Worm (Caenorhabditis elegans) whole organism, young adult: ENCODE results near the gene vha-12.

Experiments
- B0336.3 ChIP-seq: fragments of 200-800 bp; sonication (Bioruptor generic); IDR thresholded peaks from 2 replicates; pipeline ENCODE4 v1.3.6; 2022; ENCODE audit warnings: missing genetic modification characterization, missing compliant biosample characterization
- C06A6.2 ChIP-seq: fragments of 200-800 bp; sonication (Bioruptor generic); conservative IDR thresholded peaks from 2 replicates; pipeline ENCODE4 v1.3.6; 2022; ENCODE audit warnings: missing genetic modification characterization, missing compliant biosample characterization
- F23B12.7 ChIP-seq: sonication (generic microtip); optimal IDR thresholded peaks from 2 replicates; lab custom pipeline; 2017; ENCODE audit warnings: missing genetic modification characterization, mild to moderate bottlenecking, missing compliant biosample characterization, antibody characterized with exemption, moderate library complexity; ENCODE audit not compliant: insufficient read depth
- F39B2.1 ChIP-seq: fragments of 200-800 bp; sonication (Bioruptor generic); IDR thresholded peaks from 2 replicates; pipeline ENCODE4 v1.3.6; 2022; ENCODE audit warnings: missing genetic modification reagents, missing genetic modification characterization, missing compliant biosample characterization
- F52B5.7 ChIP-seq: sonication (generic microtip); optimal IDR thresholded peaks from 2 replicates; lab custom pipeline; 2016; ENCODE audit warnings: mild to moderate bottlenecking, missing genetic modification characterization, missing compliant biosample characterization
- Y53G8AR.9 ChIP-seq: fragments of 200-800 bp; sonication (Bioruptor generic); conservative IDR thresholded peaks from 2 replicates; pipeline ENCODE4 v1.3.6; 2022; ENCODE audit warnings: missing genetic modification reagents, missing genetic modification characterization, missing compliant biosample characterization
- Y67H2A.10 ChIP-seq: fragments of 200-800 bp; sonication (Bioruptor generic); conservative IDR thresholded peaks from 2 replicates; pipeline ENCODE4 v1.3.6; 2022; ENCODE audit warnings: missing genetic modification reagents, missing genetic modification characterization, missing compliant biosample characterization
- ZK185.1 ChIP-seq: sonication (generic microtip); optimal IDR thresholded peaks from 2 replicates; lab custom pipeline; 2016; ENCODE audit warnings: mild to moderate bottlenecking, missing genetic modification characterization, missing compliant biosample characterization; ENCODE audit not compliant: poor library complexity, severe bottlenecking
- ama-1 ChIP-seq, 3 experiments: fragments of 150-350 bp in 1 of 3; sonication (generic microtip) in 2 of 3; optimal IDR thresholded peaks; 2 replicates each; lab custom pipeline; 2014 to 2018; ENCODE audit warnings: missing biosample characterization in 2 of 3, missing genetic modification characterization in 2 of 3, missing genetic modification reagents in 2 of 3
- aptf-2 ChIP-seq: fragments of 200-800 bp; sonication (Bioruptor generic); conservative IDR thresholded peaks from 2 replicates; pipeline ENCODE4 v1.3.6; 2022; ENCODE audit warnings: missing genetic modification reagents, missing genetic modification characterization, missing compliant biosample characterization
- atf-7 ChIP-seq: sonication (generic microtip); optimal IDR thresholded peaks from 2 replicates; lab custom pipeline; 2017; ENCODE audit warnings: mild to moderate bottlenecking, missing genetic modification characterization, missing compliant biosample characterization
- athp-1 ChIP-seq: sonication (generic microtip); optimal IDR thresholded peaks from 2 replicates; lab custom pipeline; 2017; ENCODE audit warnings: mild to moderate bottlenecking, missing genetic modification characterization, missing compliant biosample characterization
- attf-5 ChIP-seq: fragments of 200-800 bp; sonication (Bioruptor generic); optimal IDR thresholded peaks from 2 replicates; lab custom pipeline; 2018; ENCODE audit warnings: mild to moderate bottlenecking, missing genetic modification characterization, missing compliant biosample characterization
- attf-6 ChIP-seq: fragments of 200-800 bp; sonication (Bioruptor generic); IDR thresholded peaks from 2 replicates; pipeline ENCODE4 v1.3.6; 2022; ENCODE audit warnings: missing genetic modification reagents, missing genetic modification characterization, missing compliant biosample characterization
- cebp-1 ChIP-seq, 2 experiments: fragments of 200-800 bp in 1 of 2; sonication (Bioruptor generic) in 1 of 2; sonication (generic microtip) in 1 of 2; IDR thresholded peaks in 1 of 2; optimal IDR thresholded peaks in 1 of 2; 2 replicates each; pipeline versions ENCODE4 v1.3.6 to Lab custom; 2017 to 2022; ENCODE audit warnings: missing compliant biosample characterization in 2 of 2, missing genetic modification characterization in 2 of 2, mild to moderate bottlenecking in 1 of 2, missing genetic modification reagents in 1 of 2, moderate library complexity in 1 of 2
- ceh-100 ChIP-seq: fragments of 200-800 bp; sonication (Bioruptor generic); IDR thresholded peaks from 2 replicates; pipeline ENCODE4 v1.3.6; 2022; ENCODE audit warnings: missing genetic modification reagents, missing genetic modification characterization, missing compliant biosample characterization
- ceh-27 ChIP-seq: fragments of 200-800 bp; sonication (Bioruptor generic); optimal IDR thresholded peaks from 2 replicates; lab custom pipeline; 2018; ENCODE audit warnings: mild to moderate bottlenecking, missing genetic modification characterization, moderate library complexity, missing compliant biosample characterization
- ceh-79 ChIP-seq: sonication (generic microtip); optimal IDR thresholded peaks from 2 replicates; lab custom pipeline; 2017; ENCODE audit warnings: mild to moderate bottlenecking, missing genetic modification characterization, missing compliant biosample characterization
- chd-7 ChIP-seq: sonication (generic microtip); optimal IDR thresholded peaks from 2 replicates; lab custom pipeline; 2016; ENCODE audit warnings: mild to moderate bottlenecking, missing genetic modification characterization, moderate library complexity, missing compliant biosample characterization
- dox-1 ChIP-seq: fragments of 200-800 bp; sonication (Bioruptor generic); IDR thresholded peaks from 2 replicates; pipeline ENCODE4 v1.3.6; 2022; ENCODE audit warnings: missing genetic modification reagents, missing genetic modification characterization, missing compliant biosample characterization
- dpff-1 ChIP-seq: sonication (generic microtip); optimal IDR thresholded peaks from 2 replicates; lab custom pipeline; 2017; ENCODE audit warnings: mild to moderate bottlenecking, missing genetic modification characterization, missing compliant biosample characterization
- gei-17 ChIP-seq: fragments of 200-800 bp; sonication (Bioruptor generic); optimal IDR thresholded peaks from 2 replicates; lab custom pipeline; 2018; ENCODE audit warnings: mild to moderate bottlenecking, missing genetic modification characterization, missing compliant biosample characterization
- hmg-1.2 ChIP-seq: fragments of 200-800 bp; sonication (Bioruptor generic); IDR thresholded peaks from 2 replicates; pipeline ENCODE4 v1.3.6; 2022; ENCODE audit warnings: missing genetic modification reagents, missing genetic modification characterization, missing compliant biosample characterization
- let-526 ChIP-seq: fragments of 200-800 bp; sonication (Bioruptor generic); IDR thresholded peaks from 2 replicates; pipeline ENCODE4 v1.3.6; 2022; ENCODE audit warnings: missing genetic modification reagents, missing genetic modification characterization, missing compliant biosample characterization
- lin-35 ChIP-seq, 3 experiments: fragments of 150-350 bp in 2 of 3; sonication (generic microtip) in 1 of 3; optimal IDR thresholded peaks; 2 replicates each; lab custom pipeline; 2014 to 2018; ENCODE audit warnings: missing biosample characterization in 3 of 3, missing genetic modification characterization in 3 of 3, missing genetic modification reagents in 3 of 3
- lin-40 ChIP-seq: sonication (generic microtip); optimal IDR thresholded peaks from 2 replicates; lab custom pipeline; 2016; ENCODE audit warnings: missing genetic modification characterization, mild to moderate bottlenecking, missing compliant biosample characterization, missing genotype, missing genetic modification reagents
- lin-54 ChIP-seq: fragments of 200-800 bp; sonication (Bioruptor generic); optimal IDR thresholded peaks from 2 replicates; lab custom pipeline; 2018; ENCODE audit warnings: mild to moderate bottlenecking, missing genetic modification characterization, missing compliant biosample characterization
- lsy-27 ChIP-seq: sonication (generic microtip); optimal IDR thresholded peaks from 2 replicates; lab custom pipeline; 2017; ENCODE audit warnings: missing genetic modification characterization, mild to moderate bottlenecking, missing compliant biosample characterization, antibody characterized with exemption, missing genotype, borderline replicate concordance; ENCODE audit not compliant: insufficient read depth
- madf-3 ChIP-seq: fragments of 200-800 bp; sonication (Bioruptor generic); IDR thresholded peaks from 2 replicates; pipeline ENCODE4 v1.3.6; 2022; ENCODE audit warnings: missing genetic modification reagents, missing genetic modification characterization, missing compliant biosample characterization
- madf-6 ChIP-seq: fragments of 200-800 bp; sonication (Bioruptor generic); IDR thresholded peaks from 2 replicates; pipeline ENCODE4 v1.3.6; 2022; ENCODE audit warnings: missing genetic modification reagents, missing genetic modification characterization, missing compliant biosample characterization
- mxl-1 ChIP-seq: sonication (generic microtip); optimal IDR thresholded peaks from 2 replicates; lab custom pipeline; 2016; ENCODE audit warnings: missing genetic modification characterization, missing compliant biosample characterization
- nfya-2 ChIP-seq: fragments of 200-800 bp; sonication (Bioruptor generic); IDR thresholded peaks from 2 replicates; pipeline ENCODE4 v1.3.6; 2022; ENCODE audit warnings: missing genetic modification reagents, missing genetic modification characterization, missing compliant biosample characterization
- nhr-80 ChIP-seq: sonication (generic microtip); optimal IDR thresholded peaks from 2 replicates; lab custom pipeline; 2016; ENCODE audit warnings: missing genetic modification characterization, missing compliant biosample characterization
- rpc-1 ChIP-seq, 2 experiments: fragments of 150-350 bp in 1 of 2; sonication (generic microtip) in 1 of 2; optimal IDR thresholded peaks; 2 replicates each; lab custom pipeline; 2014 to 2018; ENCODE audit warnings: missing biosample characterization in 1 of 2, missing genetic modification characterization in 1 of 2, missing genetic modification reagents in 1 of 2, missing genotype in 1 of 2
- snpc-4 ChIP-seq, 5 experiments: fragments of 150-350 bp in 1 of 5; sonication (generic microtip) in 4 of 5; optimal IDR thresholded peaks; 2 replicates each; lab custom pipeline; 2014 to 2018; ENCODE audit warnings: missing genetic modification characterization in 5 of 5, missing biosample characterization in 3 of 5, antibody characterized with exemption in 2 of 5, mild to moderate bottlenecking in 2 of 5, missing compliant biosample characterization in 2 of 5, missing genotype in 2 of 5, moderate library complexity in 2 of 5, missing genetic modification reagents in 1 of 5
- tbp1 ChIP-seq: fragments of 200-800 bp; sonication (Bioruptor generic); optimal IDR thresholded peaks from 2 replicates; lab custom pipeline; 2018; ENCODE audit warnings: mild to moderate bottlenecking, missing genetic modification characterization, missing compliant biosample characterization
- unc-130 ChIP-seq: sonication (generic microtip); optimal IDR thresholded peaks from 2 replicates; lab custom pipeline; 2016; ENCODE audit warnings: missing genetic modification reagents, missing genetic modification characterization, missing compliant biosample characterization
- unc-62 ChIP-seq: fragments of 150-350 bp; optimal IDR thresholded peaks from 2 replicates; lab custom pipeline; 2014; ENCODE audit warnings: missing biosample characterization, missing genetic modification reagents, missing genetic modification characterization
- zim-3 ChIP-seq: sonication (generic microtip); optimal IDR thresholded peaks from 2 replicates; lab custom pipeline; 2017; ENCODE audit warnings: mild to moderate bottlenecking, missing genetic modification characterization, moderate library complexity, missing compliant biosample characterization
- ztf-25 ChIP-seq: fragments of 200-800 bp; sonication (Bioruptor generic); IDR thresholded peaks from 2 replicates; pipeline ENCODE4 v1.3.6; 2022; ENCODE audit warnings: missing genetic modification reagents, missing genetic modification characterization, missing compliant biosample characterization

Gene vha-12

ce11 chrX:4146798-4147543, 43.9 kb upstream of the vha-12 start:
- no peak for TF ChIP-seq dox-1 (GFP tag; lab: Robert Waterston, UW)
- TF ChIP-seq rpc-1 (optimal IDR thresholded peaks at IDR 0.05; lab: Kevin White, UChicago) = no peak
- no peak for TF ChIP-seq rpc-1 (tag; optimal IDR thresholded peaks at IDR 0.05; lab: Kevin White, UChicago)
- TF ChIP-seq nfya-2 (GFP tag; lab: Robert Waterston, UW) = no peak
- TF ChIP-seq tbp1 = no peak
- no peak for TF ChIP-seq F23B12.7 (tag; lab: Kevin White, UChicago)
- peak; percentile 7; the same call in 1 of the 2 replicates for TF ChIP-seq Y53G8AR.9 (GFP tag; lab: Robert Waterston, UW)
- no peak for TF ChIP-seq aptf-2 (GFP tag; lab: Robert Waterston, UW)
- TF ChIP-seq hmg-1.2 (GFP tag; lab: Robert Waterston, UW) = no peak
- no peak for TF ChIP-seq gei-17 (GFP tag; lab: Kevin White, UChicago)
- no peak for TF ChIP-seq ZK185.1
- no peak for TF ChIP-seq Y67H2A.10 (GFP tag; lab: Robert Waterston, UW)
- no peak for TF ChIP-seq unc-62 (GFP tag; lab: Kevin White, UChicago)
- no peak for TF ChIP-seq mxl-1 (tag; lab: Kevin White, UChicago)
- no peak for TF ChIP-seq madf-3
- no peak for TF ChIP-seq attf-6 (GFP tag; lab: Robert Waterston, UW)
- TF ChIP-seq B0336.3 (GFP tag; lab: Robert Waterston, UW) = peak; percentile 4; the same call in 1 of the 2 replicates
- peak; percentile 12; the same call in 1 of the 2 replicates for TF ChIP-seq ceh-100 (GFP tag; lab: Robert Waterston, UW)
- TF ChIP-seq lin-54 (GFP tag; lab: Kevin White, UChicago) = no peak
- TF ChIP-seq cebp-1 (GFP tag; IDR thresholded peaks at IDR 0.05; lab: Robert Waterston, UW) = no peak
- TF ChIP-seq cebp-1 (tag; optimal IDR thresholded peaks at IDR 0.05; lab: Kevin White, UChicago) = no peak
- peak; percentile 71 for TF ChIP-seq ama-1 (optimal IDR thresholded peaks at IDR 0.05; lab: Kevin White, UChicago)
- peak in 1 of 2 experiments; percentile 36 for TF ChIP-seq ama-1 (GFP tag; optimal IDR thresholded peaks at IDR 0.05; lab: Kevin White, UChicago)
- no peak for TF ChIP-seq unc-130 (GFP tag; lab: Kevin White, UChicago)
- TF ChIP-seq C06A6.2 (GFP tag; lab: Robert Waterston, UW) = no peak
- TF ChIP-seq lin-35 (GFP tag; optimal IDR thresholded peaks at IDR 0.05; lab: Kevin White, UChicago) = peak in 1 of 3 experiments; percentile 8
- TF ChIP-seq, all 124 proteins: peak for 5

- TF ChIP-seq gei-17 (GFP tag; lab: Kevin White, UChicago) (peak; percentile 26), ceh-79 (tag; lab: Kevin White, UChicago) (no peak), ZK185.1 (peak; percentile 33), nhr-80 (tag; lab: Kevin White, UChicago) (peak; percentile 48), athp-1 (tag; lab: Kevin White, UChicago) (peak; percentile 75), chd-7 (tag; lab: Kevin White, UChicago) (peak; percentile 48), zim-3 (tag; lab: Kevin White, UChicago) (peak; percentile 71), C06A6.2 (GFP tag; lab: Robert Waterston, UW) (peak; percentile 27), madf-6 (GFP tag; lab: Robert Waterston, UW) (peak; percentile 26), lsy-27 (tag; lab: Kevin White, UChicago) (no peak), snpc-4 (GFP tag; optimal IDR thresholded peaks at IDR 0.05; lab: Kevin White, UChicago) (no peak), snpc-4 (tag; optimal IDR thresholded peaks at IDR 0.05; lab: Kevin White, UChicago) (peak in 2 of 4 experiments; percentile 22 to 42), atf-7 (tag; lab: Kevin White, UChicago) (peak; percentile 59), attf-5 (GFP tag; lab: Kevin White, UChicago) (no peak), Y53G8AR.9 (GFP tag; lab: Robert Waterston, UW) (peak; percentile 59), B0336.3 (GFP tag; lab: Robert Waterston, UW) (peak; percentile 60), dpff-1 (tag; lab: Kevin White, UChicago) (peak; percentile 71), F39B2.1 (GFP tag; lab: Robert Waterston, UW) (peak; percentile 43), F52B5.7 (tag; lab: Kevin White, UChicago) (peak; percentile 44), ztf-25 (GFP tag; lab: Robert Waterston, UW) (no peak), lin-40 (peak; percentile 55), F23B12.7 (tag; lab: Kevin White, UChicago) (peak; percentile 3), ceh-27 (GFP tag; lab: Kevin White, UChicago) (no peak), let-526 (0 out of 2 replicates have a peak, but pooled peaks have one; percentile 4)
Measured at ce11 chrX:4147600-4148448, 43.1 kb upstream of the vha-12 start.
